Worm (Caenorhabditis elegans) whole organism, L3 larva: ENCODE measurements around the gene erg-28.

ENCODE experiments used
- R02D3.7 ChIP-seq: fragments of 150-350 bp; optimal IDR thresholded peaks from 2 replicates; lab custom pipeline; 2014; ENCODE audit warnings: missing biosample characterization, missing genetic modification characterization
- ZK546.5 ChIP-seq: sonication (generic microtip); optimal IDR thresholded peaks from 2 replicates; lab custom pipeline; 2017; ENCODE audit warnings: missing biosample characterization, missing genetic modification characterization
- aly-2 ChIP-seq: fragments of 150-350 bp; optimal IDR thresholded peaks from 2 replicates; lab custom pipeline; 2014; ENCODE audit warnings: missing biosample characterization, missing genetic modification characterization
- ama-1 ChIP-seq: fragments of 150-350 bp; optimal IDR thresholded peaks from 2 replicates; lab custom pipeline; 2018
- ceh-16 ChIP-seq: sonication (generic microtip); optimal IDR thresholded peaks from 2 replicates; lab custom pipeline; 2017; ENCODE audit warnings: missing biosample characterization, missing genetic modification characterization
- ceh-28 ChIP-seq: fragments of 150-350 bp; optimal IDR thresholded peaks from 2 replicates; lab custom pipeline; 2014; ENCODE audit warnings: missing biosample characterization, missing genetic modification reagents, missing genetic modification characterization
- ceh-82 ChIP-seq: fragments of 150-350 bp; optimal IDR thresholded peaks from 2 replicates; lab custom pipeline; 2014; ENCODE audit warnings: missing biosample characterization, missing genetic modification characterization
- ceh-9 ChIP-seq: sonication (generic microtip); optimal IDR thresholded peaks from 2 replicates; lab custom pipeline; 2018; ENCODE audit warnings: missing biosample characterization, missing genetic modification characterization
- daf-12 ChIP-seq: fragments of 150-350 bp; optimal IDR thresholded peaks from 2 replicates; lab custom pipeline; 2014; ENCODE audit warnings: missing biosample characterization, missing genetic modification reagents, missing genetic modification characterization
- egl-27 ChIP-seq: sonication (generic microtip); optimal IDR thresholded peaks from 4 replicates; lab custom pipeline; 2017; ENCODE audit warnings: missing biosample characterization, missing genetic modification reagents, missing genetic modification characterization
- elt-1 ChIP-seq: fragments of 150-350 bp; optimal IDR thresholded peaks from 2 replicates; lab custom pipeline; 2014; ENCODE audit warnings: missing biosample characterization, missing genetic modification characterization
- elt-2 ChIP-seq: sonication (generic microtip); optimal IDR thresholded peaks from 2 replicates; lab custom pipeline; 2016; ENCODE audit warnings: missing genetic modification reagents, mild to moderate bottlenecking, missing genetic modification characterization, missing compliant biosample characterization
- elt-3 ChIP-seq, 3 experiments: fragments of 150-350 bp in 1 of 3; sonication (generic microtip) in 2 of 3; optimal IDR thresholded peaks; 2 replicates in 2 of 3; 4 replicates in 1 of 3; lab custom pipeline; 2014 to 2017; ENCODE audit warnings: missing biosample characterization in 3 of 3, missing genetic modification characterization in 3 of 3
- eor-1 ChIP-seq, 2 experiments: fragments of 150-350 bp; optimal IDR thresholded peaks; 2 replicates each; lab custom pipeline; 2014 to 2018; ENCODE audit warnings: missing biosample characterization in 2 of 2, missing genetic modification characterization in 2 of 2
- fkh-10 ChIP-seq: sonication (generic microtip); optimal IDR thresholded peaks from 2 replicates; lab custom pipeline; 2017; ENCODE audit warnings: missing biosample characterization, missing genetic modification reagents, missing genetic modification characterization
- fkh-2 ChIP-seq: fragments of 150-350 bp; optimal IDR thresholded peaks from 2 replicates; lab custom pipeline; 2014; ENCODE audit warnings: missing biosample characterization, missing genetic modification reagents, missing genetic modification characterization
- fos-1 ChIP-seq: fragments of 150-350 bp; optimal IDR thresholded peaks from 2 replicates; lab custom pipeline; 2014; ENCODE audit warnings: missing biosample characterization, missing genetic modification characterization
- hmg-11 ChIP-seq: sonication (generic microtip); optimal IDR thresholded peaks from 2 replicates; lab custom pipeline; 2016; ENCODE audit warnings: missing genetic modification characterization, missing compliant biosample characterization
- jun-1 ChIP-seq: fragments of 150-350 bp; optimal IDR thresholded peaks from 2 replicates; lab custom pipeline; 2014; ENCODE audit warnings: missing biosample characterization, missing genetic modification reagents, missing genetic modification characterization
- lin-15B ChIP-seq: fragments of 150-350 bp; optimal IDR thresholded peaks from 2 replicates; lab custom pipeline; 2014; ENCODE audit warnings: missing biosample characterization, missing genetic modification characterization
- lsy-12 ChIP-seq: sonication (generic microtip); optimal IDR thresholded peaks from 2 replicates; lab custom pipeline; 2016; ENCODE audit warnings: mild to moderate bottlenecking, missing genetic modification characterization, missing compliant biosample characterization
- mml-1 ChIP-seq: fragments of 150-350 bp; sonication (generic microtip); optimal IDR thresholded peaks from 3 replicates; lab custom pipeline; 2014; ENCODE audit warnings: missing biosample characterization, missing genetic modification characterization
- nhr-11 ChIP-seq: fragments of 150-350 bp; optimal IDR thresholded peaks from 2 replicates; lab custom pipeline; 2014; ENCODE audit warnings: missing biosample characterization, missing genetic modification characterization
- nhr-12 ChIP-seq: fragments of 150-350 bp; optimal IDR thresholded peaks from 2 replicates; lab custom pipeline; 2014; ENCODE audit warnings: missing biosample characterization, missing genetic modification characterization
- nhr-25 ChIP-seq: sonication (generic microtip); optimal IDR thresholded peaks from 2 replicates; lab custom pipeline; 2017; ENCODE audit warnings: missing biosample characterization, missing genetic modification characterization
- nhr-28 ChIP-seq: fragments of 150-350 bp; optimal IDR thresholded peaks from 2 replicates; lab custom pipeline; 2014; ENCODE audit warnings: missing biosample characterization, missing genetic modification characterization
- nhr-43 ChIP-seq: sonication (generic microtip); optimal IDR thresholded peaks from 2 replicates; lab custom pipeline; 2016; ENCODE audit warnings: mild to moderate bottlenecking, missing genetic modification characterization, missing compliant biosample characterization; ENCODE audit not compliant: poor library complexity, severe bottlenecking
- nhr-67 ChIP-seq: fragments of 150-350 bp; optimal IDR thresholded peaks from 2 replicates; lab custom pipeline; 2014; ENCODE audit warnings: missing biosample characterization, missing genetic modification characterization
- nhr-76 ChIP-seq: fragments of 150-350 bp; sonication (generic microtip); optimal IDR thresholded peaks from 5 replicates; lab custom pipeline; 2014; ENCODE audit warnings: missing biosample characterization, missing genetic modification characterization
- nhr-77 ChIP-seq: fragments of 150-350 bp; optimal IDR thresholded peaks from 2 replicates; lab custom pipeline; 2014; ENCODE audit warnings: missing biosample characterization, missing genetic modification characterization
- pha-4 ChIP-seq: fragments of 150-350 bp; optimal IDR thresholded peaks from 2 replicates; lab custom pipeline; 2014; ENCODE audit warnings: missing biosample characterization, missing genetic modification reagents, missing genetic modification characterization
- pqm-1 ChIP-seq: fragments of 150-350 bp; optimal IDR thresholded peaks from 2 replicates; lab custom pipeline; 2017; ENCODE audit warnings: missing biosample characterization, missing genetic modification characterization, inconsistent platforms
- sea-2 ChIP-seq: fragments of 150-350 bp; sonication (generic microtip); optimal IDR thresholded peaks from 4 replicates; lab custom pipeline; 2014; ENCODE audit warnings: missing biosample characterization, missing genetic modification reagents, missing genetic modification characterization
- skn-1 ChIP-seq: fragments of 150-350 bp; optimal IDR thresholded peaks from 2 replicates; lab custom pipeline; 2014; ENCODE audit warnings: missing biosample characterization, missing genetic modification characterization
- snpc-4 ChIP-seq: fragments of 150-350 bp; optimal IDR thresholded peaks from 2 replicates; lab custom pipeline; 2014; ENCODE audit warnings: missing biosample characterization, missing genetic modification characterization
- tbx-2 ChIP-seq: sonication (generic microtip); optimal IDR thresholded peaks from 2 replicates; lab custom pipeline; 2016; ENCODE audit warnings: mild to moderate bottlenecking, missing genetic modification characterization, missing compliant biosample characterization
- zag-1 ChIP-seq: fragments of 150-350 bp; optimal IDR thresholded peaks from 2 replicates; lab custom pipeline; 2014; ENCODE audit warnings: missing biosample characterization, missing genetic modification characterization
- ztf-11 ChIP-seq: fragments of 150-350 bp; optimal IDR thresholded peaks from 2 replicates; lab custom pipeline; 2014; ENCODE audit warnings: missing biosample characterization, missing genetic modification characterization
- ztf-4 ChIP-seq: fragments of 150-350 bp; optimal IDR thresholded peaks from 2 replicates; lab custom pipeline; 2014; ENCODE audit warnings: missing biosample characterization, missing genetic modification characterization

Gene erg-28

ce11 chrV:12612118-12612517 lies 4.9 kb downstream of the erg-28 start, which contains the start of gene cyc-2.2:
Gene cyc-2.2, minus strand, starts transcription at chrV:12612218.
- TF ChIP-seq nhr-25 (tag; lab: Kevin White, UChicago) (no peak), hmg-11 (tag; lab: Kevin White, UChicago) (no peak), sea-2 (GFP tag; lab: Kevin White, UChicago) (no peak), mml-1 (tag; lab: Kevin White, UChicago) (no peak), R02D3.7 (no peak), ceh-9 (tag; lab: Kevin White, UChicago) (no peak), snpc-4 (tag; lab: Kevin White, UChicago) (no peak), daf-12 (tag; lab: Kevin White, UChicago) (no peak), ceh-28 (tag; lab: Kevin White, UChicago) (no peak), elt-2 (tag; lab: Kevin White, UChicago) (no peak), ztf-11 (tag; lab: Kevin White, UChicago) (no peak), lin-15B (no peak), eor-1 (tag; optimal IDR thresholded peaks at IDR 0.05; lab: Kevin White, UChicago) (no peak), aly-2 (tag; lab: Kevin White, UChicago) (no peak), tbx-2 (tag; lab: Kevin White, UChicago) (no peak), nhr-76 (tag; lab: Kevin White, UChicago) (no peak), ama-1 (lab: Kevin White, UChicago) (no peak)
- TF ChIP-seq, all 47 proteins: peak for 0

- no peak for TF ChIP-seq ceh-82 (tag; lab: Kevin White, UChicago)
- TF ChIP-seq pqm-1 (tag; lab: Kevin White, UChicago): no peak
- TF ChIP-seq elt-3 (tag; optimal IDR thresholded peaks at IDR 0.05; lab: Kevin White, UChicago): no peak
- TF ChIP-seq nhr-67 (tag; lab: Kevin White, UChicago): no peak
- TF ChIP-seq ztf-4 (tag; lab: Kevin White, UChicago): no peak
- no peak for TF ChIP-seq nhr-77 (tag; lab: Kevin White, UChicago)
- TF ChIP-seq nhr-28: no peak
- no peak for TF ChIP-seq nhr-76 (tag; lab: Kevin White, UChicago)
Observed at ce11 chrV:12624371-12624770, 17.2 kb downstream of the erg-28 start, which contains the start of gene F56H9.9. Gene F56H9.9, minus strand, starts transcription at chrV:12624471.

- TF ChIP-seq pha-4 (tag; lab: Kevin White, UChicago) (no peak), zag-1 (tag; lab: Kevin White, UChicago) (no peak), ceh-16 (tag; lab: Kevin White, UChicago) (no peak), nhr-43 (no peak), lsy-12 (tag; lab: Kevin White, UChicago) (no peak), fkh-10 (GFP tag; lab: Kevin White, UChicago) (no peak), daf-12 (tag; lab: Kevin White, UChicago) (no peak), ceh-28 (tag; lab: Kevin White, UChicago) (no peak), eor-1 (tag; optimal IDR thresholded peaks at IDR 0.05; lab: Kevin White, UChicago) (no peak), nhr-67 (tag; lab: Kevin White, UChicago) (no peak), pqm-1 (tag; lab: Kevin White, UChicago) (no peak), nhr-12 (tag; lab: Kevin White, UChicago) (no peak), ama-1 (lab: Kevin White, UChicago) (no peak), fkh-2 (tag; lab: Kevin White, UChicago) (no peak), nhr-11 (tag; lab: Kevin White, UChicago) (no peak), jun-1 (no peak), ZK546.5 (tag; lab: Kevin White, UChicago) (no peak), skn-1 (tag; lab: Kevin White, UChicago) (no peak), elt-1 (tag; lab: Kevin White, UChicago) (no peak), hmg-11 (tag; lab: Kevin White, UChicago) (no peak)
- TF ChIP-seq, all 47 proteins: peak for 0
Observed at ce11 chrV:12629743-12630142, 22.5 kb downstream of the erg-28 start, which contains the start of gene F56H9.6. Gene F56H9.6, minus strand, starts transcription at chrV:12629843.

ce11 chrV:12632048-12632447 lies 24.8 kb downstream of the erg-28 start, which contains the start of gene srx-113:
Gene srx-113, minus strand, starts transcription at chrV:12632148.
- no peak for TF ChIP-seq elt-2 (tag; lab: Kevin White, UChicago)
- no peak for TF ChIP-seq fos-1 (tag; lab: Kevin White, UChicago)
- no peak for TF ChIP-seq nhr-11 (tag; lab: Kevin White, UChicago)
- TF ChIP-seq fkh-10 (GFP tag; lab: Kevin White, UChicago): no peak
- no peak for TF ChIP-seq pha-4 (tag; lab: Kevin White, UChicago)
- TF ChIP-seq lsy-12 (tag; lab: Kevin White, UChicago): no peak
- TF ChIP-seq egl-27 (tag; lab: Kevin White, UChicago): no peak
- TF ChIP-seq snpc-4 (tag; lab: Kevin White, UChicago): no peak
- TF ChIP-seq, all 47 proteins: peak for 0
